Fruit fly (Drosophila melanogaster): ENCODE measurements around the gene CG14322.
A peak's percentile ranks its signal among the peaks of the same experiment; 100 is the strongest.

CG14322 gene

dm6 chr3R:17655040-17655439 is 7.6 kb downstream of the CG14322 start (continued):
- TF ChIP-seq CG10267 (tag; optimal IDR thresholded peaks at IDR 0.05) (peak; percentile 10), E2f2 (GFP tag; IDR thresholded peaks at IDR 0.05) (no peak), tup (GFP tag; optimal IDR thresholded peaks at IDR 0.05) (no peak), CG8089 (GFP tag; optimal IDR thresholded peaks at IDR 0.05) (no peak), sug (tag; optimal IDR thresholded peaks at IDR 0.05) (no peak), CG2199 (GFP tag; IDR thresholded peaks at IDR 0.05) (0 out of 3 replicates have a peak, but pooled peaks have one; percentile 76), Hey (tag; optimal IDR thresholded peaks at IDR 0.05) (peak; percentile 47), croc (GFP tag; conservative IDR thresholded peaks at IDR 0.05) (no peak), Sry-β (GFP tag; optimal IDR thresholded peaks at IDR 0.05) (no peak), maf-S (GFP tag; optimal IDR thresholded peaks at IDR 0.05) (no peak), CG2712 (tag; optimal IDR thresholded peaks at IDR 0.05) (no peak), CG3407 (GFP tag; optimal IDR thresholded peaks at IDR 0.05) (peak; percentile 16), Oli (tag; optimal IDR thresholded peaks at IDR 0.05) (peak; percentile 5), Nf-YB (GFP tag; optimal IDR thresholded peaks at IDR 0.05) (no peak), CG15269 (tag; optimal IDR thresholded peaks at IDR 0.05) (no peak), Vsx1 (GFP tag; optimal IDR thresholded peaks at IDR 0.05) (no peak), Dip3 (GFP tag; optimal IDR thresholded peaks at IDR 0.05) (no peak), pb (GFP tag; optimal IDR thresholded peaks at IDR 0.05) (no peak), Xbp1 (GFP tag; optimal IDR thresholded peaks at IDR 0.05) (no peak), CG11504 (tag; optimal IDR thresholded peaks at IDR 0.05) (peak; percentile 15), HmgZ (tag; optimal IDR thresholded peaks at IDR 0.05) (no peak), az2 (GFP tag; optimal IDR thresholded peaks at IDR 0.05) (no peak), CG12769 (tag; optimal IDR thresholded peaks at IDR 0.05) (no peak), her (GFP tag; optimal IDR thresholded peaks at IDR 0.05) (no peak), Myb (GFP tag; optimal IDR thresholded peaks at IDR 0.05) (no peak), CG6683 (GFP tag; optimal IDR thresholded peaks at IDR 0.05) (no peak), insv (GFP tag; optimal IDR thresholded peaks at IDR 0.05) (no peak), klu (GFP tag; IDR thresholded peaks at IDR 0.05) (no peak), CG2875 (GFP tag; optimal IDR thresholded peaks at IDR 0.05) (peak; percentile 50), CG15514 (GFP tag; optimal IDR thresholded peaks at IDR 0.05) (no peak), HLH3B (GFP tag; IDR thresholded peaks at IDR 0.05) (no peak), CG31224 (GFP tag; IDR thresholded peaks at IDR 0.05) (no peak), CG16815 (GFP tag; optimal IDR thresholded peaks at IDR 0.05) (no peak), CG4328 (GFP tag; optimal IDR thresholded peaks at IDR 0.05) (no peak), sisA (GFP tag; IDR thresholded peaks at IDR 0.05) (no peak), ap (GFP tag; IDR thresholded peaks at IDR 0.05) (0 out of 2 replicates have a peak, but pooled peaks have one; percentile 21), CG4617 (GFP tag; optimal IDR thresholded peaks at IDR 0.05; ENCODE audit: borderline replicate concordance) (no peak), CG18619 (GFP tag; optimal IDR thresholded peaks at IDR 0.05) (no peak), sens-2 (GFP tag; IDR thresholded peaks at IDR 0.05) (0 out of 2 replicates have a peak, but pooled peaks have one; percentile 43), Fer1 (GFP tag; optimal IDR thresholded peaks at IDR 0.05) (no peak), YL-1 (GFP tag; optimal IDR thresholded peaks at IDR 0.05) (peak; percentile 9), CG14014 (GFP tag; IDR thresholded peaks at IDR 0.05) (peak; percentile 24; the same call in 1 of the 2 replicates), Neu2 (GFP tag; optimal IDR thresholded peaks at IDR 0.05; ENCODE audit: borderline replicate concordance) (peak; percentile 8), Hsf (GFP tag; optimal IDR thresholded peaks at IDR 0.05) (no peak), Gug (GFP tag; IDR thresholded peaks at IDR 0.05) (no peak), CG31365 (tag; optimal IDR thresholded peaks at IDR 0.05) (peak; percentile 15), ranshi (GFP tag; IDR thresholded peaks at IDR 0.05) (peak; percentile 16; the same call in 1 of the 2 replicates), CG16813 (GFP tag; IDR thresholded peaks at IDR 0.05; ENCODE audit: partially characterized antibody) (no peak), CG6254 (GFP tag; optimal IDR thresholded peaks at IDR 0.05) (peak; percentile 58), dysf (GFP tag; IDR thresholded peaks at IDR 0.05) (no peak), CG3065 (GFP tag; optimal IDR thresholded peaks at IDR 0.05) (no peak)
